Fruit fly (Drosophila melanogaster) whole organism, wandering third instar larva: Measurements from ENCODE around the gene CG15765.

Experiments
- lola ChIP-seq: fragments of >200 bp; optimal IDR thresholded peaks from 2 replicates; lab custom pipeline; 2017; ENCODE audit warnings: missing biosample characterization, missing genetic modification characterization
- pan ChIP-seq: fragments of >200 bp; optimal IDR thresholded peaks from 2 replicates; lab custom pipeline; 2017
- psq ChIP-seq: fragments of 200-800 bp; sonication (Bioruptor generic); optimal IDR thresholded peaks from 3 replicates; lab custom pipeline; 2017; ENCODE audit warnings: missing biosample characterization, mild to moderate bottlenecking, missing genetic modification characterization, moderate library complexity

DNA sequence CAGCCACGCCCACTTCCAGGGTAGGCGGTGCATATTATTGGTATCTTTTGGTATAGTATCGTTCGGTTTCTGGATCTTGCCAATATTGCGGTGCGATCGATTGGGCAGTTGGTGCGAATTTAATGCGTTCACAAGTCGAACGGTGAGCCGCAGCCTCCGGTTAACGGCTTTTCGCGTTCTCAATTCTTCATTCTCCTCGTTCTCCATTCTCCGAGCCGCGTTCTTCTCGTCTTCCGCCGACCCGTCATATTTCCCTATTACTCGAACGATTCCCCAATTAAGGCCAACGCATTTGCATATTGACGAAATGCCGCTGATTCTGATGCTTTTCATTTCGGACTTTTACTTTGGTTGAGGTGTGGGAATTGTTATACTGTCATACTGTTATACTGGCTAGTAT lies 41.8 kb upstream of the CG15765 start, which contains the start of gene CG42264:
- no peak for TF ChIP-seq psq
- no peak for TF ChIP-seq lola (GFP tag; lab: Kevin White, UChicago)
- no peak for TF ChIP-seq pan
